Worm (Caenorhabditis elegans) whole organism, L1 larva: ENCODE results near the gene acr-17.
"Not testable (repeated sequence)": the region's sequence is repeated elsewhere in the genome, so short reads cannot be mapped to it uniquely, and the experiment has no call there.

ENCODE experiments used
- C16A3.4 ChIP-seq: fragments of 150-350 bp; optimal IDR thresholded peaks from 2 replicates; lab custom pipeline; 2014; ENCODE audit warnings: missing biosample characterization, missing genetic modification characterization
- F16B12.6 ChIP-seq: fragments of 150-350 bp; optimal IDR thresholded peaks from 2 replicates; lab custom pipeline; 2014; ENCODE audit warnings: missing biosample characterization, missing genetic modification characterization
- aha-1 ChIP-seq: fragments of 150-350 bp; optimal IDR thresholded peaks from 2 replicates; lab custom pipeline; 2014; ENCODE audit warnings: missing biosample characterization, missing genetic modification characterization
- ama-1 ChIP-seq: fragments of 150-350 bp; optimal IDR thresholded peaks from 2 replicates; lab custom pipeline; 2014
- blmp-1 ChIP-seq: fragments of 150-350 bp; optimal IDR thresholded peaks from 2 replicates; lab custom pipeline; 2014; ENCODE audit warnings: missing biosample characterization, missing genetic modification characterization
- ceh-63 ChIP-seq: fragments of 200-800 bp; sonication (Bioruptor generic); optimal IDR thresholded peaks from 2 replicates; lab custom pipeline; 2018; ENCODE audit warnings: mild to moderate bottlenecking, missing genetic modification characterization, missing compliant biosample characterization
- ceh-82 ChIP-seq, 3 experiments: fragments of 150-350 bp in 1 of 3; sonication (generic microtip) in 2 of 3; optimal IDR thresholded peaks; 2 replicates each; lab custom pipeline; 2014 to 2017; ENCODE audit warnings: missing biosample characterization in 3 of 3, missing genetic modification characterization in 3 of 3
- ceh-88 ChIP-seq: fragments of 200-800 bp; sonication (Bioruptor generic); IDR thresholded peaks from 2 replicates; pipeline ENCODE4 v1.3.6; 2022; ENCODE audit warnings: missing genetic modification characterization, missing compliant biosample characterization
- ces-1 ChIP-seq: fragments of 150-350 bp; optimal IDR thresholded peaks from 2 replicates; lab custom pipeline; 2014; ENCODE audit warnings: missing biosample characterization, missing genetic modification reagents, missing genetic modification characterization
- efl-1 ChIP-seq, 4 experiments: fragments of 150-350 bp; optimal IDR thresholded peaks in 3 of 4; peaks in 1 of 4; 1 replicate in 1 of 4; 2 replicates in 3 of 4; lab custom pipeline; 2014; ENCODE audit warnings: missing biosample characterization in 2 of 4, missing genetic modification characterization in 2 of 4, missing genetic modification reagents in 2 of 4
- elt-2 ChIP-seq: sonication (generic microtip); optimal IDR thresholded peaks from 2 replicates; lab custom pipeline; 2016; ENCODE audit warnings: missing genetic modification characterization, mild to moderate bottlenecking, inconsistent platforms, missing compliant biosample characterization, missing genetic modification reagents
- hlh-17 ChIP-seq: fragments of 200-800 bp; sonication (Bioruptor generic); optimal IDR thresholded peaks from 2 replicates; lab custom pipeline; 2018; ENCODE audit warnings: missing genetic modification characterization, mild to moderate bottlenecking, missing compliant biosample characterization, moderate library complexity, borderline replicate concordance
- irx-1 ChIP-seq: sonication (generic microtip); optimal IDR thresholded peaks from 2 replicates; lab custom pipeline; 2016; ENCODE audit warnings: missing genetic modification characterization, missing compliant biosample characterization
- isw-1 ChIP-seq: fragments of 200-800 bp; sonication (Bioruptor generic); IDR thresholded peaks from 2 replicates; pipeline ENCODE4 v1.3.6; 2022; ENCODE audit warnings: missing genetic modification characterization, missing compliant biosample characterization
- jun-1 ChIP-seq: fragments of 150-350 bp; optimal IDR thresholded peaks from 2 replicates; lab custom pipeline; 2014; ENCODE audit warnings: missing biosample characterization, missing genetic modification reagents, missing genetic modification characterization
- lin-14 ChIP-seq: fragments of 200-800 bp; sonication (Bioruptor generic); optimal IDR thresholded peaks from 2 replicates; lab custom pipeline; 2018; ENCODE audit warnings: mild to moderate bottlenecking, missing genetic modification characterization, moderate library complexity, missing compliant biosample characterization
- lin-15B ChIP-seq: fragments of 150-350 bp; sonication (generic microtip); optimal IDR thresholded peaks from 3 replicates; lab custom pipeline; 2014; ENCODE audit warnings: missing biosample characterization, missing genetic modification characterization
- lin-39 ChIP-seq: fragments of 150-350 bp; optimal IDR thresholded peaks from 2 replicates; lab custom pipeline; 2014; ENCODE audit warnings: missing biosample characterization, missing genetic modification reagents, missing genetic modification characterization
- mdl-1 ChIP-seq, 2 experiments: fragments of 150-350 bp; optimal IDR thresholded peaks; 2 replicates each; lab custom pipeline; 2014 to 2017; ENCODE audit warnings: missing biosample characterization in 2 of 2, missing genetic modification characterization in 2 of 2, inconsistent platforms in 1 of 2
- nhr-11 ChIP-seq: fragments of 150-350 bp; optimal IDR thresholded peaks from 2 replicates; lab custom pipeline; 2014; ENCODE audit warnings: missing biosample characterization, missing genetic modification characterization
- nhr-12 ChIP-seq: sonication (generic microtip); optimal IDR thresholded peaks from 2 replicates; lab custom pipeline; 2017; ENCODE audit warnings: missing biosample characterization, missing genetic modification characterization
- nhr-19 ChIP-seq: fragments of 200-800 bp; sonication (Bioruptor generic); conservative IDR thresholded peaks from 2 replicates; pipeline ENCODE4 v1.3.6; 2022; ENCODE audit warnings: missing genetic modification characterization, missing compliant biosample characterization
- nhr-237 ChIP-seq: fragments of 150-350 bp; optimal IDR thresholded peaks from 2 replicates; lab custom pipeline; 2014; ENCODE audit warnings: missing biosample characterization, missing genetic modification characterization
- nhr-28 ChIP-seq: fragments of 150-350 bp; optimal IDR thresholded peaks from 2 replicates; lab custom pipeline; 2014; ENCODE audit warnings: missing biosample characterization, missing genetic modification characterization
- nhr-47 ChIP-seq: sonication (generic microtip); optimal IDR thresholded peaks from 2 replicates; lab custom pipeline; 2016; ENCODE audit warnings: mild to moderate bottlenecking, missing genetic modification characterization, moderate library complexity, missing compliant biosample characterization
- nhr-71 ChIP-seq: sonication (generic microtip); optimal IDR thresholded peaks from 2 replicates; lab custom pipeline; 2016; ENCODE audit warnings: mild to moderate bottlenecking, missing genetic modification characterization, moderate library complexity, missing compliant biosample characterization
- nhr-77 ChIP-seq: fragments of 150-350 bp; optimal IDR thresholded peaks from 2 replicates; lab custom pipeline; 2014; ENCODE audit warnings: missing biosample characterization, missing genetic modification characterization
- nhr-85 ChIP-seq: sonication (generic microtip); peaks from one replicate; lab custom pipeline; 2016; ENCODE audit warnings: missing genetic modification characterization, inconsistent platforms, missing compliant biosample characterization
- nhr-90 ChIP-seq: sonication (generic microtip); optimal IDR thresholded peaks from 2 replicates; lab custom pipeline; 2016; ENCODE audit warnings: mild to moderate bottlenecking, missing genetic modification characterization, missing compliant biosample characterization; ENCODE audit not compliant: poor library complexity
- pag-3 ChIP-seq: sonication (generic microtip); optimal IDR thresholded peaks from 2 replicates; lab custom pipeline; 2017; ENCODE audit warnings: missing genetic modification characterization, mild to moderate bottlenecking, missing compliant biosample characterization, antibody characterized with exemption, borderline replicate concordance; ENCODE audit not compliant: insufficient read depth
- pqm-1 ChIP-seq: sonication (generic microtip); optimal IDR thresholded peaks from 3 replicates; lab custom pipeline; 2017; ENCODE audit warnings: missing biosample characterization, missing genetic modification characterization
- rnt-1 ChIP-seq: sonication (generic microtip); optimal IDR thresholded peaks from 2 replicates; lab custom pipeline; 2016; ENCODE audit warnings: mild to moderate bottlenecking, missing genetic modification characterization, moderate library complexity, missing compliant biosample characterization
- snpc-4 ChIP-seq: fragments of 150-350 bp; optimal IDR thresholded peaks from 2 replicates; lab custom pipeline; 2014; ENCODE audit warnings: missing biosample characterization, missing genetic modification characterization
- sox-4 ChIP-seq: sonication (generic microtip); optimal IDR thresholded peaks from 2 replicates; lab custom pipeline; 2016; ENCODE audit warnings: missing genetic modification characterization, missing compliant biosample characterization
- unc-30 ChIP-seq: sonication (generic microtip); optimal IDR thresholded peaks from 2 replicates; lab custom pipeline; 2017; ENCODE audit warnings: missing biosample characterization, missing genetic modification characterization
- unc-86 ChIP-seq: sonication (generic microtip); optimal IDR thresholded peaks from 2 replicates; lab custom pipeline; 2016; ENCODE audit warnings: missing genetic modification characterization, missing compliant biosample characterization
- unc-98 ChIP-seq: fragments of 200-800 bp; sonication (Bioruptor generic); IDR thresholded peaks from 2 replicates; pipeline ENCODE4 v1.3.6; 2022; ENCODE audit warnings: missing genetic modification characterization, missing compliant biosample characterization
- xbp-1 ChIP-seq: sonication (generic microtip); optimal IDR thresholded peaks from 2 replicates; lab custom pipeline; 2016; ENCODE audit warnings: missing genetic modification characterization, missing compliant biosample characterization
- zip-4 ChIP-seq: fragments of 200-800 bp; sonication (Bioruptor generic); optimal IDR thresholded peaks from 2 replicates; lab custom pipeline; 2018; ENCODE audit warnings: mild to moderate bottlenecking, missing genetic modification characterization, moderate library complexity, missing compliant biosample characterization
- ztf-11 ChIP-seq, 2 experiments: sonication (generic microtip); optimal IDR thresholded peaks; 2 replicates each; lab custom pipeline; 2016 to 2017; ENCODE audit warnings: missing genetic modification characterization in 2 of 2, missing biosample characterization in 1 of 2, missing compliant biosample characterization in 1 of 2

Gene acr-17

DNA sequence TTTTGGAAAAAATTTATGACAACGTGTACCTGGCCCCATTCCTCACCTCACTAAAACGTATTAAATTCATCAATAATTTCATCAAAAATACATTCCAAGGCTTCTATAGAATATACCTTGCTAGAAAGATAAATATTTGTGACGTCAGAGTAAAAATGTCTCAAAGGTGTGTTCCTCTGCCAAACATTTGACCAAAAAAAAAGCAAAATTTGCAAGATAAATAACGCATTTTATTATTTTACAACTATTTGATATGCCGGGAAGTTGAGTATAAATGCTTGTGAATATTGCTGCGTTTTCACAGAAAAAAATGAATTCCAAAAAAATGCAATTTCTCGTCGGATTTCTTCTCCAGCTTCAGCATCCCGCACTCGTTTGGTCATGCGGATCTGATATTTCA, 27.9 kb upstream of the acr-17 start, which contains the start of gene C29G2.3:
Gene C29G2.3 (plus strand): TSS at position 301 of the 400 bp plus-strand sequence.
- no peak for TF ChIP-seq nhr-85 (tag; lab: Kevin White, UChicago)
- TF ChIP-seq pag-3 (tag; lab: Kevin White, UChicago), result no peak

DNA sequence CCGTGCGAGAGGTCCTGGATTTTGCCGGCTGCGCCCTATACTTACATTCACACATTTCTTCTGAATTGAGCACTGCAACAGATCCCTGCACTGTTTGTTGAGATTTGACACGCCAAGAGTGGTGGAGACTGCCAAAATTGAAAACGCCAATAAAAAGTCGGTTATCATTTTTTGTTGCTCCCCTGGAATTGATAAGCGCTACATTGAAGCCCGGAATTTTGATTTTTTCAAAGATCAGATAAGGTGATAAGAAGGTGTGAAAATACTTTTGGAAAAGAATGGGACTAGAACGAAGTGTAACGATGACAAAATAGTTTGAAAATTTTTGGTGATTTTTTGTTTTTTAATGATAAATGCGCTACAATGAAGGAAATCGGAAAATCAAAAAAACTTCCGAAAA, 22.7 kb upstream of the acr-17 start, which contains the start of gene C29G2.6:
Gene C29G2.6 (minus strand): TSS at position 182 of the 400 bp plus-strand sequence.
- TF ChIP-seq elt-2 (tag; lab: Kevin White, UChicago), result peak; percentile 54
- no peak for TF ChIP-seq lin-39
- TF ChIP-seq unc-98 (GFP tag; lab: Robert Waterston, UW), result no peak
- TF ChIP-seq, all 84 proteins: peak for 1

DNA sequence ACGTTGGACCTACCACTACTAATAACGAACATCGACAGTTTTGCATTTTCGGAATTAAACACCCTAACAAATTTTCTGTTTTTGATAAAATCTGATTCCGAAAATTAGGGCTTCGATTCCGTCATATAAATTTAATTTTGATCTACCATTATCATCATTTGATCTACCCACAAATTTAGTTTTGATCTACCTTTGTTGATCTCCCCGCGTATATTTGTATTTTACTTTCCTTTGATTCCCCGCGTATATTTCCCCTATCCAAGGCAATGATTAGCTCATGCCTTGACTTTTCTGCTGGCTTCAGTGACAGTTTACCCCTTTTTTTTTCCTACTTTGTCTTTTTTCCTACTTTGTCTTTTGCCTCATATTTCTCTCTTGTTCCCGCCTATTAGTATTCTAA, 18.6 kb upstream of the acr-17 start:
- TF ChIP-seq lin-39 (no peak), C16A3.4 (tag; lab: Kevin White, UChicago) (no peak), F16B12.6 (tag; lab: Kevin White, UChicago) (no peak), nhr-237 (no peak), ceh-82 (tag; optimal IDR thresholded peaks at IDR 0.05; lab: Kevin White, UChicago) (no peak)

DNA sequence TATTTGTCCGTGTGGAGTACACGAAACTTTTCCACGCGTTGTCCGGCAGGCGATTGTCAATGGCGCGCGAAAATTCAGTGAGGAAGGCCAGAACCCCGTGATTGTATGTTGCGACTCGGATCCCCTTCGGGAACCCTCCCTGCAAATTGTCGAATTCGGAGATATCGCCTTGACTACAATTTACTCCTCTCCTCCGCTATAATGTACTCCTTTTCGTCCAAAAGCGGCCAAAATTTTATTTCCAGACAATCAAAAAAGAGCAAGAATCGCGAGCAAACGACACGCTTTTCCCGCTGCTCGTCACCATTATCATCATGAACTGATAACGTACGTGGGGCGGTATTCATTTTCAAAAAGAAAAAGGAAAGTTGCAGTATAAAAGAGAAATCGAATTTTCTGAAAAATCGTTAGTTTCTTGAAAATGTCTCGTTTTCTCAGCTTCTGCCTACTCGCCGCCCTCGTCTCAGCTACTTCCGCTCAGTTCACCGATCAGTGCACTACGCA, 16.2 kb upstream of the acr-17 start, which contains the start of gene irg-3:
Gene irg-3 (plus strand): TSS at position 419 of the 504 bp plus-strand sequence.
- TF ChIP-seq lin-14 (no peak), efl-1 (optimal IDR thresholded peaks at IDR 0.05; lab: Kevin White, UChicago) (no peak), efl-1 (GFP tag; optimal IDR thresholded peaks at IDR 0.05 in 1 of 2; lab: Kevin White, UChicago) (peak in 1 of 2 experiments; percentile 85), nhr-28 (tag; lab: Kevin White, UChicago) (no peak), ceh-88 (no peak), elt-2 (tag; lab: Kevin White, UChicago) (peak; percentile 27), aha-1 (no peak), nhr-19 (GFP tag; lab: Robert Waterston, UW) (no peak), rnt-1 (no peak), snpc-4 (no peak), ceh-82 (tag; optimal IDR thresholded peaks at IDR 0.05; lab: Kevin White, UChicago) (no peak), pag-3 (tag; lab: Kevin White, UChicago) (no peak), irx-1 (no peak), unc-30 (tag; lab: Kevin White, UChicago) (no peak), unc-86 (no peak), ceh-63 (GFP tag; lab: Kevin White, UChicago) (no peak)

- TF ChIP-seq blmp-1 (tag; lab: Kevin White, UChicago) (no peak), irx-1 (no peak), nhr-11 (tag; lab: Kevin White, UChicago) (no peak), efl-1 (optimal IDR thresholded peaks at IDR 0.05; lab: Kevin White, UChicago) (no peak), efl-1 (GFP tag; optimal IDR thresholded peaks at IDR 0.05 in 1 of 2; lab: Kevin White, UChicago) (no peak), sox-4 (no peak), nhr-90 (tag; lab: Kevin White, UChicago) (no peak), mdl-1 (tag; optimal IDR thresholded peaks at IDR 0.05; lab: Kevin White, UChicago) (no peak)
Observed at ce11 chrV:2595720-2596119, 12.7 kb upstream of the acr-17 start.

ce11 chrV:2598830-2599229, 9.6 kb upstream of the acr-17 start, which contains the start of gene F53E10.5:
Gene F53E10.5, minus strand, starts transcription at chrV:2598930.
- not testable (repeated sequence) for TF ChIP-seq nhr-47 (tag; lab: Kevin White, UChicago); ama-1; nhr-77 (tag; lab: Kevin White, UChicago)

DNA sequence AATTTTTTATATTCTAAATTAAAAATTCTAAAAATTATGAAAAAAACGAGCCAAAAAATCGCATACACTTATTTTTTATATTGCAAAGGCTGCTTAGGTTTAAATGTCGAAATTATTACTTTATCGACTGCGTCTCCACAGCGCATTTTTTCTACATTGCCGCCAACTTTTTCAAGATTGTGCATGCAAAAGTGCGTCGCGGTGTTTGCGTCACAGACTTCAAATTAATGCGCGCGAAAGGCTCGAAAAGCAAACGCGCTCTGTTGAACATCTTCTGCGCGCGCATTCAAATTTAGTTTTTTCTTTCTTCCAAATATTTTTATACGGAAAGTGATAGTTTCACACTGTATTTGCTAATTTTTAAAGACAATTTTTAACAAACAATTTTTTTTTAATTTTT, 7.9 kb upstream of the acr-17 start:
- TF ChIP-seq nhr-90 (tag; lab: Kevin White, UChicago) (peak; percentile 90), jun-1 (tag; lab: Kevin White, UChicago) (peak; percentile 70), pqm-1 (tag; lab: Kevin White, UChicago) (no peak), lin-15B (tag; lab: Kevin White, UChicago) (peak; percentile 68), nhr-12 (no peak), ceh-63 (GFP tag; lab: Kevin White, UChicago) (peak; percentile 60), ztf-11 (tag; optimal IDR thresholded peaks at IDR 0.05; lab: Kevin White, UChicago) (peak in 1 of 2 experiments; percentile 76), mdl-1 (tag; optimal IDR thresholded peaks at IDR 0.05; lab: Kevin White, UChicago) (peak in 1 of 2 experiments; percentile 57), zip-4 (peak; percentile 74), unc-98 (GFP tag; lab: Robert Waterston, UW) (peak; percentile 89), ces-1 (no peak), hlh-17 (GFP tag; lab: Kevin White, UChicago) (no peak), xbp-1 (tag; lab: Kevin White, UChicago) (peak; percentile 90), isw-1 (GFP tag; lab: Robert Waterston, UW) (peak; percentile 98), aha-1 (no peak), nhr-71 (tag; lab: Kevin White, UChicago) (peak; percentile 97)
